Fruit fly (Drosophila melanogaster) whole organism, embryonic: ENCODE measurements around the gene CG13921.

Experiments
- Bgb ChIP-seq: fragments of 200-800 bp; sonication (Bioruptor generic); IDR thresholded peaks from 2 replicates; pipeline ENCODE4 v1.3.6; 2022; ENCODE audit warnings: missing biosample characterization, missing genetic modification characterization; ENCODE audit not compliant: partially characterized antibody
- C15 ChIP-seq: fragments of 200-800 bp; sonication (Bioruptor generic); IDR thresholded peaks from 3 replicates; pipeline ENCODE4 v1.3.6; 2022; ENCODE audit warnings: missing biosample characterization, missing genetic modification characterization
- CG12219 ChIP-seq: fragments of 200-800 bp; sonication (Bioruptor generic); optimal IDR thresholded peaks from 3 replicates; lab custom pipeline; 2018; ENCODE audit warnings: missing biosample characterization, mild to moderate bottlenecking, missing genetic modification characterization
- CG13287 ChIP-seq: fragments of 200-800 bp; sonication (Bioruptor generic); IDR thresholded peaks from 2 replicates; pipeline ENCODE4 v1.3.6; 2022; ENCODE audit warnings: missing biosample characterization, missing genetic modification characterization; ENCODE audit not compliant: partially characterized antibody
- CG15479 ChIP-seq: fragments of 200-800 bp; sonication (Bioruptor generic); optimal IDR thresholded peaks from 3 replicates; lab custom pipeline; 2019; ENCODE audit warnings: missing biosample characterization, mild to moderate bottlenecking, missing genetic modification characterization, moderate library complexity
- CG16863 ChIP-seq: fragments of 200-800 bp; sonication (Bioruptor generic); optimal IDR thresholded peaks from 3 replicates; lab custom pipeline; 2016; ENCODE audit warnings: missing biosample characterization, missing genetic modification characterization
- CG18262 ChIP-seq: fragments of 200-800 bp; optimal IDR thresholded peaks from 3 replicates; lab custom pipeline; 2019; ENCODE audit warnings: missing biosample characterization, mild to moderate bottlenecking, missing genetic modification characterization, moderate library complexity
- CG2129 ChIP-seq: fragments of 200-800 bp; sonication (Bioruptor generic); IDR thresholded peaks from 2 replicates; pipeline ENCODE4 v1.3.6; 2022; ENCODE audit warnings: missing biosample characterization, missing genetic modification characterization; ENCODE audit not compliant: partially characterized antibody
- CG2202 ChIP-seq: fragments of 200-800 bp; sonication (Bioruptor generic); optimal IDR thresholded peaks from 2 replicates; lab custom pipeline; 2018; ENCODE audit warnings: missing biosample characterization, mild to moderate bottlenecking, missing genetic modification characterization
- CG31224 ChIP-seq: fragments of 200-800 bp; sonication (Bioruptor generic); IDR thresholded peaks from 2 replicates; pipeline ENCODE4 v1.3.6; 2022; ENCODE audit warnings: missing biosample characterization, missing genetic modification characterization
- CG34376 ChIP-seq: fragments of 200-800 bp; sonication (Bioruptor generic); optimal IDR thresholded peaks from 2 replicates; lab custom pipeline; 2018; ENCODE audit warnings: missing biosample characterization, mild to moderate bottlenecking, missing genetic modification characterization
- CG3847 ChIP-seq: fragments of 200-800 bp; sonication (Bioruptor generic); IDR thresholded peaks from 2 replicates; pipeline ENCODE4 v1.3.6; 2022; ENCODE audit warnings: missing biosample characterization, missing genetic modification characterization
- CG3995 ChIP-seq: fragments of 200-800 bp; sonication (Bioruptor generic); optimal IDR thresholded peaks from 3 replicates; lab custom pipeline; 2016; ENCODE audit warnings: missing biosample characterization, missing genetic modification characterization
- CG4360 ChIP-seq: fragments of 200-800 bp; sonication (Bioruptor generic); IDR thresholded peaks from 2 replicates; pipeline ENCODE4 v1.3.6; 2022; ENCODE audit warnings: missing biosample characterization, missing genetic modification characterization
- CG43689 ChIP-seq: fragments of 200-800 bp; sonication (Bioruptor generic); IDR thresholded peaks from 2 replicates; pipeline ENCODE4 v1.3.6; 2022; ENCODE audit warnings: missing biosample characterization, missing genetic modification characterization
- CG6689 ChIP-seq: fragments of 200-800 bp; sonication (Bioruptor generic); IDR thresholded peaks from 2 replicates; pipeline ENCODE4 v1.3.6; 2022; ENCODE audit warnings: missing biosample characterization, missing genetic modification characterization
- CG7271 ChIP-seq: fragments of 200-800 bp; sonication (Bioruptor generic); optimal IDR thresholded peaks from 2 replicates; lab custom pipeline; 2018; ENCODE audit warnings: missing biosample characterization, mild to moderate bottlenecking, missing genetic modification characterization, moderate library complexity
- CG7357 ChIP-seq: fragments of 200-800 bp; sonication (Bioruptor generic); IDR thresholded peaks from 3 replicates; pipeline ENCODE4 v1.3.6; 2022; ENCODE audit warnings: missing biosample characterization, missing genetic modification characterization
- CG7987 ChIP-seq: fragments of 200-800 bp; sonication (Bioruptor generic); optimal IDR thresholded peaks from 2 replicates; lab custom pipeline; 2018; ENCODE audit warnings: missing biosample characterization, mild to moderate bottlenecking, missing genetic modification characterization, moderate library complexity
- CG8765 ChIP-seq: fragments of 200-800 bp; sonication (Bioruptor generic); IDR thresholded peaks from 2 replicates; pipeline ENCODE4 v1.3.6; 2022; ENCODE audit warnings: missing biosample characterization, missing genetic modification characterization
- CG9215 ChIP-seq: fragments of 200-800 bp; sonication (Bioruptor generic); IDR thresholded peaks from 2 replicates; pipeline ENCODE4 v1.3.6; 2022; ENCODE audit warnings: missing biosample characterization, missing genetic modification characterization
- Dip3 ChIP-seq: fragments of 200-800 bp; sonication (Bioruptor generic); optimal IDR thresholded peaks from 3 replicates; lab custom pipeline; 2016; ENCODE audit warnings: missing biosample characterization, missing genetic modification characterization
- Doc2 ChIP-seq: fragments of 200-800 bp; sonication (Bioruptor generic); IDR thresholded peaks from 2 replicates; pipeline ENCODE4 v1.3.6; 2022; ENCODE audit warnings: missing biosample characterization, missing genetic modification characterization
- HHEX ChIP-seq: fragments of 200-800 bp; sonication (Bioruptor generic); optimal IDR thresholded peaks from 3 replicates; lab custom pipeline; 2017; ENCODE audit warnings: missing biosample characterization, mild to moderate bottlenecking, missing genetic modification characterization, missing genetic modification reagents
- Hr51 ChIP-seq, 2 experiments: fragments of 200-800 bp; sonication (Bioruptor generic); optimal IDR thresholded peaks; 2 replicates in 1 of 2; 3 replicates in 1 of 2; lab custom pipeline; 2016 to 2018; ENCODE audit warnings: missing biosample characterization in 2 of 2, missing genetic modification characterization in 2 of 2, mild to moderate bottlenecking in 1 of 2, moderate library complexity in 1 of 2
- NFAT ChIP-seq: fragments of 200-800 bp; sonication (Bioruptor generic); IDR thresholded peaks from 2 replicates; pipeline ENCODE4 v1.3.6; 2022; ENCODE audit warnings: missing biosample characterization, missing genetic modification characterization
- Opbp ChIP-seq: fragments of 200-800 bp; sonication (Bioruptor generic); IDR thresholded peaks from 3 replicates; pipeline ENCODE4 v1.3.6; 2022; ENCODE audit warnings: missing biosample characterization, missing genetic modification characterization; ENCODE audit not compliant: partially characterized antibody
- Pdp1 ChIP-seq, 2 experiments: fragments of 200-800 bp; sonication (Bioruptor generic); optimal IDR thresholded peaks; 3 replicates each; lab custom pipeline; 2016; ENCODE audit warnings: missing biosample characterization in 2 of 2, missing genetic modification characterization in 2 of 2, mild to moderate bottlenecking in 1 of 2, moderate library complexity in 1 of 2
- Rx ChIP-seq: fragments of 200-800 bp; sonication (Bioruptor generic); IDR thresholded peaks from 2 replicates; pipeline ENCODE4 v1.3.6; 2022; ENCODE audit warnings: missing biosample characterization, missing genetic modification characterization
- Tbp ChIP-seq: fragments of >200 bp; optimal IDR thresholded peaks from 2 replicates; lab custom pipeline; 2018; ENCODE audit warnings: missing biosample characterization, missing genetic modification characterization
- Trl ChIP-seq, 3 experiments: fragments of >200 bp in 2 of 3; fragments of 200-800 bp in 1 of 3; sonication (Bioruptor generic) in 1 of 3; optimal IDR thresholded peaks; 2 replicates in 1 of 3; 3 replicates in 2 of 3; lab custom pipeline; 2016 to 2017; ENCODE audit warnings: missing biosample characterization in 1 of 3, missing genetic modification characterization in 1 of 3
- br ChIP-seq: fragments of >200 bp; optimal IDR thresholded peaks from 2 replicates; lab custom pipeline; 2017
- cas ChIP-seq: fragments of 200-800 bp; sonication (Bioruptor generic); IDR thresholded peaks from 2 replicates; pipeline ENCODE4 v1.3.6; 2022; ENCODE audit warnings: missing biosample characterization, missing genetic modification characterization
- caup ChIP-seq: fragments of 200-800 bp; sonication (Bioruptor generic); optimal IDR thresholded peaks from 3 replicates; lab custom pipeline; 2017; ENCODE audit warnings: missing biosample characterization, mild to moderate bottlenecking, missing genetic modification characterization, moderate library complexity; ENCODE audit not compliant: severe bottlenecking
- croc ChIP-seq: fragments of 200-800 bp; sonication (Bioruptor generic); conservative IDR thresholded peaks from 3 replicates; pipeline ENCODE4 v1.3.6; 2022; ENCODE audit warnings: missing biosample characterization, missing genetic modification characterization
- dm ChIP-seq: fragments of 200-800 bp; sonication (Bioruptor generic); optimal IDR thresholded peaks from 3 replicates; lab custom pipeline; 2016; ENCODE audit warnings: missing biosample characterization, missing genetic modification characterization
- gem ChIP-seq: fragments of 200-800 bp; sonication (Bioruptor generic); optimal IDR thresholded peaks from 2 replicates; lab custom pipeline; 2019; ENCODE audit warnings: missing biosample characterization, mild to moderate bottlenecking, missing genetic modification characterization, moderate library complexity
- jumu ChIP-seq: fragments of 200-800 bp; sonication (Bioruptor generic); optimal IDR thresholded peaks from 3 replicates; lab custom pipeline; 2016; ENCODE audit warnings: missing biosample characterization, missing genetic modification characterization
- lov ChIP-seq, 2 experiments: fragments of 200-800 bp in 1 of 2; fragments of >200 bp in 1 of 2; sonication (Bioruptor generic) in 1 of 2; IDR thresholded peaks in 1 of 2; optimal IDR thresholded peaks in 1 of 2; 2 replicates in 1 of 2; 3 replicates in 1 of 2; pipeline versions ENCODE4 v1.3.6 to Lab custom; 2017 to 2022; ENCODE audit warnings: missing biosample characterization in 1 of 2, missing genetic modification characterization in 1 of 2
- nmo ChIP-seq: fragments of 200-800 bp; sonication (Bioruptor generic); optimal IDR thresholded peaks from 2 replicates; lab custom pipeline; 2018; ENCODE audit warnings: missing biosample characterization, mild to moderate bottlenecking, missing genetic modification characterization, moderate library complexity
- otp ChIP-seq: fragments of 200-800 bp; sonication (Bioruptor generic); IDR thresholded peaks from 3 replicates; pipeline ENCODE4, ENCODE4 v1.3.6; 2022; ENCODE audit warnings: missing biosample characterization, missing genetic modification characterization
- sd ChIP-seq: fragments of 200-800 bp; sonication (Bioruptor generic); optimal IDR thresholded peaks from 3 replicates; lab custom pipeline; 2018; ENCODE audit warnings: missing biosample characterization, mild to moderate bottlenecking, missing genetic modification characterization, moderate library complexity
- slou ChIP-seq: fragments of 200-800 bp; sonication (Bioruptor generic); optimal IDR thresholded peaks from 3 replicates; lab custom pipeline; 2016; ENCODE audit warnings: missing biosample characterization, missing genetic modification characterization
- tap ChIP-seq: fragments of 200-800 bp; optimal IDR thresholded peaks from 3 replicates; lab custom pipeline; 2019; ENCODE audit warnings: missing biosample characterization, mild to moderate bottlenecking, missing genetic modification characterization, moderate library complexity
- trh ChIP-seq: fragments of 200-800 bp; sonication (Bioruptor generic); optimal IDR thresholded peaks from 2 replicates; lab custom pipeline; 2016; ENCODE audit warnings: missing biosample characterization, missing genetic modification characterization
- twi ChIP-seq: fragments of 200-800 bp; optimal IDR thresholded peaks from 2 replicates; lab custom pipeline; 2019; ENCODE audit warnings: missing biosample characterization, mild to moderate bottlenecking, missing genetic modification characterization, moderate library complexity
- wor ChIP-seq: fragments of 200-800 bp; sonication (Bioruptor generic); IDR thresholded peaks from 2 replicates; pipeline ENCODE4 v1.3.6; 2022; ENCODE audit warnings: missing biosample characterization, missing genetic modification characterization
- z ChIP-seq: fragments of 200-800 bp; sonication (Bioruptor generic); IDR thresholded peaks from 3 replicates; pipeline ENCODE4 v1.3.6; 2022; ENCODE audit warnings: missing biosample characterization, missing genetic modification characterization

The CG13921 gene

DNA sequence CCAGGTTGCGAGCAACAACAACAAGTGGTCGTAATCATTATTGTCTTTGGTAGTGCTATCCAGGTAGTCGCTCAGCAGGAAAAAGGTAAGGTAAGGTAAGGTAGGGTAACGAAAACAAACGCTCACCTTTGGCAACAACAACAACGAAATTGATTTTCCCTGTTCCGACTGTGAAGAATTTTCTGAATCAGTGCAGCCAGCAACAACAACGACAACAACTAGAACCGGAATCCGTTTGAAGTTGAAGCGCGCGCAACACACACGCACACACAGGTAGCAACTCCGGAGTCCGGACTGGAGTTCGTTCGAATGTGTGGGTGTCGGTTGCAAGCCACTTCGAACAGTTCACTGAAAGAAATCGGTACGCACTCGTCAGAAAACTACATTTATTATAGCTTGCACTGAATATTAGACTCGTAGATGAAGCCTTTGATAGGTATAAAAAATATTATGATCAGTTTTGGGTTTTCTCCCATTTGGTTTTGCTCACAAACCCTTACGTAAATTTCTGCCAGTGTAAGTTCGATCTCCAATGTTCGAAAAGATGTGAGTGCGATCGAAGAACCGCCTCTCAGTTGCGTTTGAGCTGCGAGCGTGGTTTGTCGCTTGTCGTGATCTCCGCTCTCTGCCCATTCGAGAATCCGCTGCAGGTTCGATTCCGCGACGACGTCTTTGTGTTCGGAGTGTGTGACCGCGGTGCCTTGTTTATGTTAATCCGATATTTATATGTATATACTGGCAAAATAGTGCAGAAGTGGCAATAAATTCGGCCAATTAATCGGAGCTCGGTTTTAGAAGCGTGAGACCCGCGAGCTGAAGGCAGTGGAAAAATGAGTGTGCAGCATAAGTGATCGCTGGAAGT is at the start of gene CG13921 (continued):
- TF ChIP-seq Pdp1 (GFP tag; optimal IDR thresholded peaks at IDR 0.05; lab: Kevin White, UChicago) (peak; percentile 99 to 100), CG9215 (GFP tag; lab: Robert Waterston, UW) (peak; percentile 97), CG12219 (GFP tag; lab: Kevin White, UChicago) (peak; percentile 98), Bgb (GFP tag; lab: Robert Waterston, UW) (no peak), croc (peak; percentile 98), slou (GFP tag; lab: Kevin White, UChicago) (peak; percentile 98), Hr51 (GFP tag; optimal IDR thresholded peaks at IDR 0.05; lab: Kevin White, UChicago) (peak; percentile 97 to 99), otp (GFP tag; lab: Robert Waterston, UW) (peak; percentile 100), lov (optimal IDR thresholded peaks at IDR 0.05; lab: Kevin White, UChicago) (no peak), lov (GFP tag; IDR thresholded peaks at IDR 0.05; lab: Robert Waterston, UW) (peak; percentile 99), CG7357 (GFP tag; lab: Robert Waterston, UW) (peak; percentile 96), CG2129 (GFP tag; lab: Robert Waterston, UW) (no peak), HHEX (peak; percentile 99), C15 (peak; percentile 98), Dip3 (peak; percentile 95), CG15479 (GFP tag; lab: Kevin White, UChicago) (peak; percentile 98), CG4360 (GFP tag; lab: Robert Waterston, UW) (peak; percentile 98), dm (GFP tag; lab: Kevin White, UChicago) (peak; percentile 97), z (peak; percentile 87), CG8765 (peak; percentile 99), CG34376 (GFP tag; lab: Kevin White, UChicago) (peak; percentile 93), CG7987 (GFP tag; lab: Kevin White, UChicago) (peak; percentile 98), Rx (GFP tag; lab: Robert Waterston, UW) (peak; percentile 99), Trl (optimal IDR thresholded peaks at IDR 0.05; lab: Kevin White, UChicago) (peak; percentile 32 to 35), Trl (GFP tag; optimal IDR thresholded peaks at IDR 0.05; lab: Kevin White, UChicago) (peak; percentile 100), br (lab: Kevin White, UChicago) (no peak), twi (tag; lab: Kevin White, UChicago) (peak; percentile 97), Tbp (no peak), CG16863 (GFP tag; lab: Kevin White, UChicago) (peak; percentile 98), Opbp (GFP tag; lab: Robert Waterston, UW) (peak; percentile 62; the same call in 1 of the 3 replicates), trh (peak; percentile 97), CG3995 (GFP tag; lab: Kevin White, UChicago) (peak; percentile 86), cas (GFP tag; lab: Robert Waterston, UW) (peak; percentile 97), tap (tag; lab: Kevin White, UChicago) (peak; percentile 98), CG2202 (tag; lab: Kevin White, UChicago) (peak; percentile 98), CG18262 (tag; lab: Kevin White, UChicago) (peak; percentile 100), CG6689 (peak; percentile 99), CG7271 (tag; lab: Kevin White, UChicago) (peak; percentile 99), CG31224 (GFP tag; lab: Robert Waterston, UW) (peak; percentile 96), Doc2 (peak; percentile 95), CG13287 (GFP tag; lab: Robert Waterston, UW) (no peak), NFAT (GFP tag; lab: Robert Waterston, UW) (peak; percentile 97), wor (GFP tag; lab: Robert Waterston, UW) (peak; percentile 98), sd (tag; lab: Kevin White, UChicago) (peak; percentile 91), gem (tag; lab: Kevin White, UChicago) (peak; percentile 100), CG43689 (GFP tag; lab: Robert Waterston, UW) (peak; percentile 96), jumu (peak; percentile 99), nmo (GFP tag; lab: Kevin White, UChicago) (peak; percentile 99), CG3847 (GFP tag; lab: Robert Waterston, UW) (peak; percentile 99), caup (GFP tag; lab: Kevin White, UChicago) (peak; percentile 98)
